Worm (Caenorhabditis elegans): ENCODE measurements around the gene srlf-28.

DNA sequence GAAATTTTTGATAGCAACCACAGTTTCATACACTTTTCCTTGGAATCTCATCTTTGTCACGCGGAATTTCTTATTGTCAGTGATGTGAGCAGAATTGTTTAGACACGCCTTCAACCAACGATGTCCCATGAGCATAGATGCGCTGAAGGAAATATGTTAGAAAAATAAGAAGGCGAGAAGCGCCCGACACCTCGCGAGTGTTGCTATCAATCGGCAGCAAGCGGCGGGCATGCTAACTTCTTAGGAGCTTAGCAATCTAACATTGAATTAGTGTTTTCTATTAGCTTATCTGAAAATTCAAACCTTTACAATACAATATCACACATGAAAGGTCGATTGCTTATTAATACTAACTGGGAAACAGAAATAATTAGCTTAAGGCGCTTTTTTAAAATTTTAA lies 7.9 kb downstream of the srlf-28 start:
- no peak for TF ChIP-seq mls-2 (tag; optimal IDR thresholded peaks at IDR 0.05)
- no peak for TF ChIP-seq pha-4 (tag; optimal IDR thresholded peaks at IDR 0.05)
- no peak for TF ChIP-seq zip-8 (tag; optimal IDR thresholded peaks at IDR 0.05)
- no peak for TF ChIP-seq snpc-4 (tag; optimal IDR thresholded peaks at IDR 0.05)
- no peak for TF ChIP-seq mab-5 (tag; optimal IDR thresholded peaks at IDR 0.05)
- TF ChIP-seq unc-62 (GFP tag; optimal IDR thresholded peaks at IDR 0.05), result no peak
- no peak for TF ChIP-seq unc-39 (tag; optimal IDR thresholded peaks at IDR 0.05)
- no peak for TF ChIP-seq flh-1 (GFP tag; optimal IDR thresholded peaks at IDR 0.05)
- TF ChIP-seq lin-13 (tag; optimal IDR thresholded peaks at IDR 0.05), result no peak
- TF ChIP-seq nhr-28 (tag; optimal IDR thresholded peaks at IDR 0.05), result no peak
- no peak for TF ChIP-seq elt-3 (tag; optimal IDR thresholded peaks at IDR 0.05)
- TF ChIP-seq ztf-11 (tag; optimal IDR thresholded peaks at IDR 0.05), result no peak
